Fruit fly (Drosophila melanogaster): ENCODE results near the gene nwk.

DNA sequence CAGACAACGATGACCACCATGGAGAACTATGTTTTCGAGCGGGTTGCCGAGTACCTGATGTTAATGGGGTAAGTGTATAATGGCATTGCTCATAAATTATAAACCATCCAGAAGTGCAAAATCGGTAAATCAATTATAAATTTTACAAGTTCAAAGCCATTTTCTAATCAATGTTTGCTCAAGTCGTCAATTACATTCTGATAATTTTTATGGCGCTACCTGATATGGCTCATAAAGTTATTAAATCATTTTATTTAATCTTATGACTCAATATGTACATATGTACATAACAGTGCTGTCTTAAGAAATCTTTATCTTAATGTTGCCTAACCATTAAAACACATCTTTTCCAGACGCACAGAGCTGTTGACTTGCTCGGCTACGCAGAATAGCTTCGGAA lies 1.9 kb downstream of the nwk start:
- TF ChIP-seq h (optimal IDR thresholded peaks at IDR 0.05), result no peak
- TF ChIP-seq Myc (optimal IDR thresholded peaks at IDR 0.05), result no peak
- no peak for TF ChIP-seq insv (optimal IDR thresholded peaks at IDR 0.05)
- TF ChIP-seq psq (optimal IDR thresholded peaks at IDR 0.05), result no peak
- no peak for TF ChIP-seq ttk (optimal IDR thresholded peaks at IDR 0.05)
- no peak for TF ChIP-seq Sin3A (optimal IDR thresholded peaks at IDR 0.05)
